Fruit fly (Drosophila melanogaster) whole organism, embryonic: ENCODE measurements around the gene CG15262.

Experiments
- BEAF-32 ChIP-seq: fragments of 200-800 bp; sonication (Bioruptor generic); optimal IDR thresholded peaks from 3 replicates; lab custom pipeline; 2017; ENCODE audit warnings: missing biosample characterization, missing genetic modification characterization, mild to moderate bottlenecking, moderate library complexity, missing genetic modification reagents
- CG1024 ChIP-seq: fragments of 200-800 bp; sonication (Bioruptor generic); IDR thresholded peaks from 2 replicates; pipeline ENCODE4 v1.3.6; 2022; ENCODE audit warnings: missing biosample characterization, missing genetic modification characterization
- CG10321 ChIP-seq: fragments of 200-800 bp; sonication (Bioruptor generic); IDR thresholded peaks from 2 replicates; pipeline ENCODE4 v1.3.6; 2022; ENCODE audit warnings: missing biosample characterization, missing genetic modification characterization
- CG10366 ChIP-seq: fragments of 200-800 bp; sonication (Bioruptor generic); IDR thresholded peaks from 2 replicates; pipeline ENCODE4 v1.3.6; 2022; ENCODE audit warnings: missing biosample characterization, missing genetic modification characterization
- CG11247 ChIP-seq: fragments of 200-800 bp; sonication (Bioruptor generic); IDR thresholded peaks from 2 replicates; pipeline ENCODE4 v1.3.6; 2022; ENCODE audit warnings: missing biosample characterization, missing genetic modification characterization
- CG11723 ChIP-seq: fragments of 200-800 bp; sonication (Bioruptor generic); optimal IDR thresholded peaks from 2 replicates; lab custom pipeline; 2017; ENCODE audit warnings: missing biosample characterization, mild to moderate bottlenecking, missing genetic modification characterization
- CG13123 ChIP-seq: fragments of 200-800 bp; sonication (Bioruptor generic); optimal IDR thresholded peaks from 2 replicates; lab custom pipeline; 2016; ENCODE audit warnings: missing biosample characterization, missing genetic modification characterization
- CG14667 ChIP-seq: fragments of 200-800 bp; sonication (Bioruptor generic); IDR thresholded peaks from 2 replicates; pipeline ENCODE4 v1.3.6; 2022; ENCODE audit warnings: missing biosample characterization, missing genetic modification characterization
- CG16779 ChIP-seq: fragments of 200-800 bp; sonication (Bioruptor generic); IDR thresholded peaks from 2 replicates; pipeline ENCODE4 v1.3.6; 2022; ENCODE audit warnings: missing biosample characterization, missing genetic modification characterization
- CG16815 ChIP-seq: fragments of 200-800 bp; sonication (Bioruptor generic); optimal IDR thresholded peaks from 3 replicates; lab custom pipeline; 2017; ENCODE audit warnings: missing biosample characterization, mild to moderate bottlenecking, missing genetic modification characterization
- CG1832 ChIP-seq: fragments of 200-800 bp; sonication (Bioruptor generic); optimal IDR thresholded peaks from 2 replicates; lab custom pipeline; 2017; ENCODE audit warnings: missing biosample characterization, mild to moderate bottlenecking, missing genetic modification characterization, inconsistent platforms
- CG2202 ChIP-seq: fragments of 200-800 bp; sonication (Bioruptor generic); optimal IDR thresholded peaks from 2 replicates; lab custom pipeline; 2018; ENCODE audit warnings: missing biosample characterization, mild to moderate bottlenecking, missing genetic modification characterization
- CG31441 ChIP-seq: fragments of 200-800 bp; sonication (Bioruptor generic); IDR thresholded peaks from 2 replicates; pipeline ENCODE4 v1.3.6; 2022; ENCODE audit warnings: missing biosample characterization, missing genetic modification characterization
- CG33557 ChIP-seq: fragments of 200-800 bp; sonication (Bioruptor generic); optimal IDR thresholded peaks from 2 replicates; lab custom pipeline; 2019; ENCODE audit warnings: missing biosample characterization, mild to moderate bottlenecking, missing genetic modification characterization, moderate library complexity
- CG4707 ChIP-seq: fragments of 200-800 bp; sonication (Bioruptor generic); optimal IDR thresholded peaks from 2 replicates; lab custom pipeline; 2018; ENCODE audit warnings: missing biosample characterization, mild to moderate bottlenecking, missing genetic modification characterization, moderate library complexity
- CG6791 ChIP-seq: fragments of 200-800 bp; sonication (Bioruptor generic); IDR thresholded peaks from 3 replicates; pipeline ENCODE4 v1.3.6; 2022; ENCODE audit warnings: missing biosample characterization, missing genetic modification characterization; ENCODE audit not compliant: partially characterized antibody
- CG9876 ChIP-seq: fragments of 200-800 bp; sonication (Bioruptor generic); optimal IDR thresholded peaks from 2 replicates; lab custom pipeline; 2016; ENCODE audit warnings: missing biosample characterization, missing genetic modification characterization
- Deaf1 ChIP-seq: fragments of 200-800 bp; optimal IDR thresholded peaks from 3 replicates; lab custom pipeline; 2019; ENCODE audit warnings: missing biosample characterization, mild to moderate bottlenecking, missing genetic modification characterization, moderate library complexity
- HHEX ChIP-seq: fragments of 200-800 bp; sonication (Bioruptor generic); optimal IDR thresholded peaks from 3 replicates; lab custom pipeline; 2017; ENCODE audit warnings: missing biosample characterization, mild to moderate bottlenecking, missing genetic modification characterization, missing genetic modification reagents
- HLH4C ChIP-seq: fragments of 200-800 bp; sonication (Bioruptor generic); IDR thresholded peaks from 3 replicates; pipeline ENCODE4 v1.3.6; 2022; ENCODE audit warnings: missing biosample characterization, missing genetic modification characterization; ENCODE audit not compliant: partially characterized antibody
- Mes4 ChIP-seq: fragments of 200-800 bp; sonication (Bioruptor generic); optimal IDR thresholded peaks from 2 replicates; lab custom pipeline; 2016; ENCODE audit warnings: missing biosample characterization, missing genetic modification characterization
- NC2β ChIP-seq: fragments of 200-800 bp; sonication (Bioruptor generic); optimal IDR thresholded peaks from 2 replicates; lab custom pipeline; 2016; ENCODE audit warnings: missing biosample characterization, missing genetic modification characterization
- Opbp ChIP-seq: fragments of 200-800 bp; sonication (Bioruptor generic); IDR thresholded peaks from 3 replicates; pipeline ENCODE4 v1.3.6; 2022; ENCODE audit warnings: missing biosample characterization, missing genetic modification characterization; ENCODE audit not compliant: partially characterized antibody
- Optix ChIP-seq: fragments of 200-800 bp; sonication (Bioruptor generic); IDR thresholded peaks from 3 replicates; pipeline ENCODE4 v1.3.6; 2022; ENCODE audit warnings: missing biosample characterization, missing genetic modification characterization
- Pdp1 ChIP-seq, 2 experiments: fragments of 200-800 bp; sonication (Bioruptor generic); optimal IDR thresholded peaks; 3 replicates each; lab custom pipeline; 2016; ENCODE audit warnings: missing biosample characterization in 2 of 2, missing genetic modification characterization in 2 of 2, mild to moderate bottlenecking in 1 of 2, moderate library complexity in 1 of 2
- Trl ChIP-seq, 3 experiments: fragments of >200 bp in 2 of 3; fragments of 200-800 bp in 1 of 3; sonication (Bioruptor generic) in 1 of 3; optimal IDR thresholded peaks; 2 replicates in 1 of 3; 3 replicates in 2 of 3; lab custom pipeline; 2016 to 2017; ENCODE audit warnings: missing biosample characterization in 1 of 3, missing genetic modification characterization in 1 of 3
- amos ChIP-seq: fragments of 200-800 bp; sonication (Bioruptor generic); IDR thresholded peaks from 2 replicates; pipeline ENCODE4 v1.3.6; 2022; ENCODE audit warnings: missing biosample characterization, missing genetic modification characterization; ENCODE audit not compliant: partially characterized antibody
- ara ChIP-seq: fragments of 200-800 bp; sonication (Bioruptor generic); IDR thresholded peaks from 2 replicates; pipeline ENCODE4 v1.3.6; 2022; ENCODE audit warnings: missing biosample characterization, missing genetic modification characterization
- br ChIP-seq: fragments of >200 bp; optimal IDR thresholded peaks from 2 replicates; lab custom pipeline; 2017
- cato ChIP-seq: fragments of 200-800 bp; sonication (Bioruptor generic); optimal IDR thresholded peaks from 2 replicates; lab custom pipeline; 2016; ENCODE audit warnings: missing biosample characterization, missing genetic modification characterization, borderline replicate concordance
- dmrt99B ChIP-seq: fragments of 200-800 bp; sonication (Bioruptor generic); optimal IDR thresholded peaks from 2 replicates; lab custom pipeline; 2018; ENCODE audit warnings: missing biosample characterization, mild to moderate bottlenecking, missing genetic modification characterization, moderate library complexity
- dysf ChIP-seq: fragments of 200-800 bp; sonication (Bioruptor generic); IDR thresholded peaks from 3 replicates; pipeline ENCODE4 v1.3.6; 2022; ENCODE audit warnings: missing biosample characterization, missing genetic modification characterization
- en ChIP-seq: fragments of 200-800 bp; sonication (Bioruptor generic); optimal IDR thresholded peaks from 2 replicates; lab custom pipeline; 2016; ENCODE audit warnings: missing biosample characterization, missing genetic modification characterization
- jigr1 ChIP-seq: fragments of 200-800 bp; sonication (Bioruptor generic); IDR thresholded peaks from 3 replicates; pipeline ENCODE4 v1.3.6; 2022; ENCODE audit warnings: missing biosample characterization, missing genetic modification characterization
- kay ChIP-seq: fragments of 200-800 bp; sonication (Bioruptor generic); optimal IDR thresholded peaks from 2 replicates; lab custom pipeline; 2016; ENCODE audit warnings: missing biosample characterization, missing genetic modification characterization
- lola ChIP-seq, 3 experiments: fragments of >200 bp in 2 of 3; fragments of 200-800 bp in 1 of 3; sonication (Bioruptor generic) in 1 of 3; optimal IDR thresholded peaks; 2 replicates each; lab custom pipeline; 2017 to 2019; ENCODE audit warnings: missing biosample characterization in 3 of 3, missing genetic modification characterization in 3 of 3, mild to moderate bottlenecking in 1 of 3, moderate library complexity in 1 of 3
- nerfin-2 ChIP-seq: fragments of 200-800 bp; sonication (Bioruptor generic); IDR thresholded peaks from 2 replicates; pipeline ENCODE4 v1.3.6; 2022; ENCODE audit warnings: missing biosample characterization, missing genetic modification characterization; ENCODE audit not compliant: partially characterized antibody
- nmo ChIP-seq: fragments of 200-800 bp; sonication (Bioruptor generic); optimal IDR thresholded peaks from 2 replicates; lab custom pipeline; 2018; ENCODE audit warnings: missing biosample characterization, mild to moderate bottlenecking, missing genetic modification characterization, moderate library complexity
- pan ChIP-seq, 4 experiments: fragments of >200 bp in 3 of 4; fragments of 200-800 bp in 1 of 4; sonication (Bioruptor generic) in 1 of 4; optimal IDR thresholded peaks in 3 of 4; IDR thresholded peaks in 1 of 4; 2 replicates each; pipeline versions ENCODE4 v1.3.6 to Lab custom; 2017 to 2022; ENCODE audit warnings: missing biosample characterization in 2 of 4, missing genetic modification characterization in 2 of 4, mixed read lengths in 1 of 4
- pfk ChIP-seq: fragments of 200-800 bp; sonication (Bioruptor generic); optimal IDR thresholded peaks from 2 replicates; lab custom pipeline; 2018; ENCODE audit warnings: missing biosample characterization, mild to moderate bottlenecking, missing genetic modification characterization, moderate library complexity
- row ChIP-seq: fragments of 200-800 bp; sonication (Bioruptor generic); IDR thresholded peaks from 3 replicates; pipeline ENCODE4 v1.3.6; 2022; ENCODE audit warnings: missing biosample characterization, missing genetic modification characterization
- sc ChIP-seq, 3 experiments: fragments of >200 bp in 2 of 3; fragments of 200-800 bp in 1 of 3; sonication (Bioruptor generic) in 1 of 3; optimal IDR thresholded peaks; 2 replicates in 2 of 3; 3 replicates in 1 of 3; lab custom pipeline; 2017; ENCODE audit warnings: mild to moderate bottlenecking in 1 of 3, missing biosample characterization in 1 of 3, missing genetic modification characterization in 1 of 3, missing genetic modification reagents in 1 of 3
- sim ChIP-seq: fragments of 200-800 bp; sonication (Bioruptor generic); IDR thresholded peaks from 2 replicates; pipeline ENCODE4 v1.3.6; 2022; ENCODE audit warnings: missing biosample characterization, missing genetic modification characterization
- sisA ChIP-seq: fragments of 200-800 bp; sonication (Bioruptor generic); IDR thresholded peaks from 2 replicates; pipeline ENCODE4 v1.3.6; 2022; ENCODE audit warnings: missing biosample characterization, missing genetic modification characterization
- stc ChIP-seq: fragments of 200-800 bp; sonication (Bioruptor generic); IDR thresholded peaks from 2 replicates; pipeline ENCODE4 v1.3.6; 2022; ENCODE audit warnings: missing biosample characterization, missing genetic modification characterization
- unpg ChIP-seq: fragments of 200-800 bp; sonication (Bioruptor generic); optimal IDR thresholded peaks from 3 replicates; lab custom pipeline; 2018; ENCODE audit warnings: missing biosample characterization, mild to moderate bottlenecking, missing genetic modification characterization, moderate library complexity

CG15262 gene

dm6 chr2L:15248163-15249005 lies 49.2 kb upstream of the CG15262 start, which contains the start of gene dao (continued):
- TF ChIP-seq Trl (optimal IDR thresholded peaks at IDR 0.05; lab: Kevin White, UChicago), result no peak
- TF ChIP-seq Trl (GFP tag; optimal IDR thresholded peaks at IDR 0.05; lab: Kevin White, UChicago), result no peak
- no peak for TF ChIP-seq CG1024 (GFP tag; lab: Robert Waterston, UW)
- no peak for TF ChIP-seq Optix
- peak; percentile 59; the same call in 1 of the 2 replicates for TF ChIP-seq nerfin-2 (GFP tag; lab: Robert Waterston, UW)
- TF ChIP-seq CG31441 (GFP tag; lab: Robert Waterston, UW), result no peak
- no peak for TF ChIP-seq CG4707
- no peak for TF ChIP-seq CG1832 (GFP tag; lab: Kevin White, UChicago)
- TF ChIP-seq row, result peak; percentile 80
- TF ChIP-seq BEAF-32 (GFP tag; lab: Kevin White, UChicago), result peak; percentile 81
- TF ChIP-seq amos (GFP tag; lab: Robert Waterston, UW), result peak; percentile 78
- TF ChIP-seq CG2202 (tag; lab: Kevin White, UChicago), result no peak
- no peak for TF ChIP-seq br (lab: Kevin White, UChicago)
- no peak for TF ChIP-seq HHEX (GFP tag; lab: Kevin White, UChicago)
- peak in 1 of 3 experiments; percentile 52 for TF ChIP-seq lola (GFP tag; optimal IDR thresholded peaks at IDR 0.05; lab: Kevin White, UChicago)
- TF ChIP-seq CG13123, result peak; percentile 18
- no peak for TF ChIP-seq CG33557 (GFP tag; lab: Kevin White, UChicago)
- TF ChIP-seq pfk (GFP tag; lab: Kevin White, UChicago), result no peak
- TF ChIP-seq CG9876, result no peak
- peak; percentile 33 for TF ChIP-seq dmrt99B
- no peak for TF ChIP-seq jigr1 (GFP tag; lab: Robert Waterston, UW)
- peak; percentile 22 for TF ChIP-seq Deaf1
- 0 out of 2 replicates have a peak, but pooled peaks have one; percentile 2 for TF ChIP-seq CG16779 (GFP tag; lab: Robert Waterston, UW)
- TF ChIP-seq HLH4C (GFP tag; lab: Robert Waterston, UW), result peak; percentile 76
- peak; percentile 34 for TF ChIP-seq cato (GFP tag; lab: Kevin White, UChicago)
- no peak for TF ChIP-seq ara (GFP tag; lab: Robert Waterston, UW)
- TF ChIP-seq dysf (GFP tag; lab: Robert Waterston, UW), result peak; percentile 36; the same call in 1 of the 3 replicates
- no peak for TF ChIP-seq CG10321 (GFP tag; lab: Robert Waterston, UW)
- TF ChIP-seq CG14667 (GFP tag; lab: Robert Waterston, UW), result peak; percentile 9; the same call in 1 of the 2 replicates
- no peak for TF ChIP-seq pan (optimal IDR thresholded peaks at IDR 0.05; lab: Kevin White, UChicago)
- TF ChIP-seq pan (GFP tag; optimal IDR thresholded peaks at IDR 0.05 in 1 of 2, IDR thresholded peaks at IDR 0.05 in 1 of 2), result peak in 1 of 2 experiments; percentile 71
- no peak for TF ChIP-seq stc (GFP tag; lab: Robert Waterston, UW)
- no peak for TF ChIP-seq CG11723 (GFP tag; lab: Kevin White, UChicago)
- TF ChIP-seq sim (GFP tag; lab: Robert Waterston, UW), result no peak
- no peak for TF ChIP-seq kay
- TF ChIP-seq unpg (GFP tag; lab: Kevin White, UChicago), result peak; percentile 32
- TF ChIP-seq sisA (GFP tag; lab: Robert Waterston, UW), result peak; percentile 47
- peak; percentile 85 for TF ChIP-seq Opbp (GFP tag; lab: Robert Waterston, UW)
- no peak for TF ChIP-seq en
- TF ChIP-seq CG16815 (GFP tag; lab: Kevin White, UChicago), result no peak
- TF ChIP-seq nmo, result peak; percentile 72
- TF ChIP-seq Pdp1 (GFP tag; optimal IDR thresholded peaks at IDR 0.05; lab: Kevin White, UChicago), result peak; percentile 44 to 45
- TF ChIP-seq CG10366 (GFP tag; lab: Robert Waterston, UW), result peak; percentile 50; the same call in 1 of the 2 replicates
- TF ChIP-seq CG6791, result peak; percentile 77
- peak; percentile 55 for TF ChIP-seq CG11247 (GFP tag; lab: Robert Waterston, UW)
- no peak for TF ChIP-seq sc (optimal IDR thresholded peaks at IDR 0.05; lab: Kevin White, UChicago)
- TF ChIP-seq sc (GFP tag; optimal IDR thresholded peaks at IDR 0.05; lab: Kevin White, UChicago), result no peak
- no peak for TF ChIP-seq Mes4
- no peak for TF ChIP-seq NC2β (GFP tag; lab: Kevin White, UChicago)
